Fruit fly (Drosophila melanogaster) whole organism, adult: ENCODE results near the gene CG13474.
A peak's percentile ranks its signal among the peaks of the same experiment; 100 is the strongest.

ENCODE experiments used
- CG11617 ChIP-seq: fragments of 200-800 bp; sonication (Bioruptor generic); optimal IDR thresholded peaks from 2 replicates; lab custom pipeline; 2017; ENCODE audit warnings: mild to moderate bottlenecking, missing biosample characterization, missing genetic modification reagents, missing genetic modification characterization
- CG12768 ChIP-seq: fragments of 200-800 bp; sonication (Bioruptor generic); optimal IDR thresholded peaks from 2 replicates; lab custom pipeline; 2017; ENCODE audit warnings: missing biosample characterization, missing genetic modification characterization, mild to moderate bottlenecking, moderate library complexity, missing genetic modification reagents
- CG14711 ChIP-seq: fragments of 200-800 bp; sonication (Bioruptor generic); optimal IDR thresholded peaks from 2 replicates; lab custom pipeline; 2018; ENCODE audit warnings: missing biosample characterization, mild to moderate bottlenecking, missing genetic modification characterization, moderate library complexity
- CG1620 ChIP-seq: fragments of 200-800 bp; sonication (Bioruptor generic); optimal IDR thresholded peaks from 2 replicates; lab custom pipeline; 2016; ENCODE audit warnings: missing biosample characterization, missing genetic modification characterization
- CG33017 ChIP-seq: fragments of 200-800 bp; sonication (Bioruptor generic); optimal IDR thresholded peaks from 2 replicates; lab custom pipeline; 2018; ENCODE audit warnings: missing biosample characterization, mild to moderate bottlenecking, missing genetic modification characterization, moderate library complexity
- CG5204 ChIP-seq: fragments of 200-800 bp; sonication (Bioruptor generic); optimal IDR thresholded peaks from 2 replicates; lab custom pipeline; 2016; ENCODE audit warnings: missing biosample characterization, missing genetic modification characterization
- CG7045 ChIP-seq: fragments of 200-800 bp; sonication (Bioruptor generic); optimal IDR thresholded peaks from 2 replicates; lab custom pipeline; 2017; ENCODE audit warnings: missing biosample characterization, mild to moderate bottlenecking, missing genetic modification characterization
- CG7101 ChIP-seq: fragments of 200-800 bp; sonication (Bioruptor generic); optimal IDR thresholded peaks from 2 replicates; lab custom pipeline; 2018; ENCODE audit warnings: missing biosample characterization, mild to moderate bottlenecking, missing genetic modification characterization, moderate library complexity
- Clk ChIP-seq: fragments of 200-800 bp; sonication (Bioruptor generic); optimal IDR thresholded peaks from 2 replicates; lab custom pipeline; 2017; ENCODE audit warnings: missing biosample characterization, missing genetic modification characterization
- Crg-1 ChIP-seq: fragments of 200-800 bp; sonication (Bioruptor generic); optimal IDR thresholded peaks from 2 replicates; lab custom pipeline; 2016; ENCODE audit warnings: missing biosample characterization, missing genetic modification characterization
- Hr96 ChIP-seq: fragments of 200-800 bp; sonication (Bioruptor generic); optimal IDR thresholded peaks from 2 replicates; lab custom pipeline; 2016; ENCODE audit warnings: missing biosample characterization, missing genetic modification characterization
- Mnt ChIP-seq: fragments of 200-800 bp; sonication (Bioruptor generic); optimal IDR thresholded peaks from 2 replicates; lab custom pipeline; 2016; ENCODE audit warnings: missing biosample characterization, mild to moderate bottlenecking, missing genetic modification characterization
- bab1 ChIP-seq: fragments of 200-800 bp; sonication (Bioruptor generic); optimal IDR thresholded peaks from 3 replicates; lab custom pipeline; 2019; ENCODE audit warnings: missing biosample characterization, mild to moderate bottlenecking, missing genetic modification characterization, moderate library complexity
- cic ChIP-seq: fragments of 200-800 bp; sonication (Bioruptor generic); optimal IDR thresholded peaks from 2 replicates; lab custom pipeline; 2017; ENCODE audit warnings: missing biosample characterization, mild to moderate bottlenecking, missing genetic modification characterization, moderate library complexity
- cnc ChIP-seq, 2 experiments: fragments of >200 bp; optimal IDR thresholded peaks; 2 replicates each; lab custom pipeline; 2017
- kay ChIP-seq: fragments of 200-800 bp; sonication (Bioruptor generic); peaks from one replicate; lab custom pipeline; 2016; ENCODE audit warnings: missing biosample characterization, missing genetic modification characterization, borderline replicate concordance
- ovo ChIP-seq: fragments of 200-800 bp; sonication (Bioruptor generic); optimal IDR thresholded peaks from 2 replicates; lab custom pipeline; 2016; ENCODE audit warnings: missing biosample characterization, missing genetic modification characterization
- pad ChIP-seq: fragments of 200-800 bp; sonication (Bioruptor generic); optimal IDR thresholded peaks from 3 replicates; lab custom pipeline; 2017; ENCODE audit warnings: missing biosample characterization, missing genetic modification characterization, mild to moderate bottlenecking, moderate library complexity, missing genetic modification reagents
- tj ChIP-seq: fragments of 200-800 bp; sonication (Bioruptor generic); optimal IDR thresholded peaks from 3 replicates; lab custom pipeline; 2017; ENCODE audit warnings: missing biosample characterization, mild to moderate bottlenecking, missing genetic modification characterization, moderate library complexity
- toe ChIP-seq: fragments of 200-800 bp; sonication (Bioruptor generic); optimal IDR thresholded peaks from 2 replicates; lab custom pipeline; 2016; ENCODE audit warnings: missing biosample characterization, missing genetic modification characterization

CG13474 gene

DNA sequence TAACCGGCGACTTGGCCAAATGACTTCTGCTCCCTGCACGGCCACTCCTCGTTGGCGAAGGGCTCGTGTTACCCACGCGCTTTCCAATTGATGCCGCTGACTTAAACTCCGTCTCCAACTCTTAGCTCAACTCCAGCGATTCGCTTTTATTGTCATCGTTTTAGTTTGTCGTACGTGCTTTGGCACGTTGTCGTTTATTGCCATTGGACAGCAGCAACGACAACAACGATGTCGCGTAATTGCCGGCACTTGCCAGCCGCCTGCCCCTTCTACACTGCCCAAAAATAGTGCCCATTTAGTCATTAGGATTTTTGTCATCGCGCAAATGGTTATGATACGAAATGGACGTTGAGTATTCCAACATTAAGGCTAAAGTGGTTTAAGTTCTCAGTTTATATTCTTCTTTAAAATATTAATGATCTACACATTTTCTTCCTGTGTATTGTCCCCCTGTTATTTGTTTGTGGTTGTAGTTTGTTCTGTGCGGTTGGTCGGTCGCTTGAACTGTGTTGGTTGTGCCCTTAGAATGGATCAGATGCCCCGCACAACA lies 31.0 kb downstream of the CG13474 start:
- TF ChIP-seq CG33017 (tag; lab: Kevin White, UChicago) = no peak
- TF ChIP-seq CG5204 (GFP tag; lab: Kevin White, UChicago) = no peak
- TF ChIP-seq CG12768 (GFP tag; lab: Kevin White, UChicago) = no peak
- no peak for TF ChIP-seq pad
- TF ChIP-seq bab1 (GFP tag; lab: Kevin White, UChicago) = peak; percentile 16
- peak; percentile 9 for TF ChIP-seq CG7101 (tag; lab: Kevin White, UChicago)
- TF ChIP-seq CG14711 (tag; lab: Kevin White, UChicago) = peak; percentile 39
- no peak for TF ChIP-seq ovo (GFP tag; lab: Kevin White, UChicago)
- TF ChIP-seq cic = no peak
- TF ChIP-seq CG11617 (GFP tag; lab: Kevin White, UChicago) = no peak
- TF ChIP-seq Hr96 (GFP tag; lab: Kevin White, UChicago) = no peak

DNA sequence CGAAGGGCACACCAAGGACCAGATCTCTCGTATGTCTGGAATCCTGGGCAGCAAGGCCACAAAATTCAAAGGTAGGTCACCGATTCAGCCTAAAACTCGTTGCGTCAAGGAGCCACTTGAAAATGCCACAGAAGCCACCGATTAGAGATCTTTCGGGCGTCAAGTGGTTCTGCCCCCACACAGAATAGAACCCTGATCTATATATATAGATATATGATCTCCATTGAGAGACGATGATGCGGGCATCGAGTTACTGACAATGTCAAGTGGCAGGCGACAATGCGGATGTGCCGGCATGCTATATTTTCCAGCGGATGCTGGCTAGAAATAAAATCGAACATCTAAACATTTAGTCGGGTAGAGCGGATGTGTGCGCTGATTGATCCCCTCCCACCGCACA lies 32.5 kb downstream of the CG13474 start:
- no peak for TF ChIP-seq Clk (GFP tag; lab: Kevin White, UChicago)
- no peak for TF ChIP-seq CG7101 (tag; lab: Kevin White, UChicago)
- no peak for TF ChIP-seq Hr96 (GFP tag; lab: Kevin White, UChicago)
- no peak for TF ChIP-seq toe (GFP tag; lab: Kevin White, UChicago)
- no peak for TF ChIP-seq CG1620 (GFP tag; lab: Kevin White, UChicago)
- no peak for TF ChIP-seq CG33017 (tag; lab: Kevin White, UChicago)

DNA sequence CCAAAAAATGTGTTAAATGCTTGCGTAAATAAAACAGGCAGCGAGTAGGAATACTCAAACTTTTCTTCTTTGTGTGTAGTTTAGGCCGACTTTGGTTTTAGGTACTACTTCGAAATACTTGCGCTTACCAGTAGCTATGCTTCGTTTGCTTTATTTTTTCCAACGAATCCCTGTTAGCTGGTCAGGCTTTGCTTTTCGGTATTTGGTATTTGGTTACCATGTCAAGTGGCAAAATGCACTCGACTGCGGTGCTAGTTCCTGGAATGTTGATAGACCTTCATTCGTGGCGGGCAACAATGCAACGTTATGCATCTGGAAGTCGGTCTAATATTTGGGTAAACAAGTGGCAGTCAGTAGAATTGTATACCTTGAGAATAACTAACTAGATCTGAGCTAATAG lies 33.2 kb downstream of the CG13474 start:
- no peak for TF ChIP-seq CG12768 (GFP tag; lab: Kevin White, UChicago)
- TF ChIP-seq toe (GFP tag; lab: Kevin White, UChicago) = no peak
- TF ChIP-seq CG7101 (tag; lab: Kevin White, UChicago) = no peak
- no peak for TF ChIP-seq CG7045 (GFP tag; lab: Kevin White, UChicago)
- no peak for TF ChIP-seq pad
- TF ChIP-seq Mnt (GFP tag; lab: Kevin White, UChicago) = no peak
- TF ChIP-seq bab1 (GFP tag; lab: Kevin White, UChicago) = no peak
- no peak for TF ChIP-seq Crg-1 (GFP tag; lab: Kevin White, UChicago)
- no peak for TF ChIP-seq ovo (GFP tag; lab: Kevin White, UChicago)
- no peak for TF ChIP-seq Clk (GFP tag; lab: Kevin White, UChicago)
- TF ChIP-seq CG33017 (tag; lab: Kevin White, UChicago) = no peak

- TF ChIP-seq Clk (GFP tag; lab: Kevin White, UChicago) = no peak
These were observed 35.2 kb downstream of the CG13474 start for dm6 chr3L:14661567-14662258.

DNA sequence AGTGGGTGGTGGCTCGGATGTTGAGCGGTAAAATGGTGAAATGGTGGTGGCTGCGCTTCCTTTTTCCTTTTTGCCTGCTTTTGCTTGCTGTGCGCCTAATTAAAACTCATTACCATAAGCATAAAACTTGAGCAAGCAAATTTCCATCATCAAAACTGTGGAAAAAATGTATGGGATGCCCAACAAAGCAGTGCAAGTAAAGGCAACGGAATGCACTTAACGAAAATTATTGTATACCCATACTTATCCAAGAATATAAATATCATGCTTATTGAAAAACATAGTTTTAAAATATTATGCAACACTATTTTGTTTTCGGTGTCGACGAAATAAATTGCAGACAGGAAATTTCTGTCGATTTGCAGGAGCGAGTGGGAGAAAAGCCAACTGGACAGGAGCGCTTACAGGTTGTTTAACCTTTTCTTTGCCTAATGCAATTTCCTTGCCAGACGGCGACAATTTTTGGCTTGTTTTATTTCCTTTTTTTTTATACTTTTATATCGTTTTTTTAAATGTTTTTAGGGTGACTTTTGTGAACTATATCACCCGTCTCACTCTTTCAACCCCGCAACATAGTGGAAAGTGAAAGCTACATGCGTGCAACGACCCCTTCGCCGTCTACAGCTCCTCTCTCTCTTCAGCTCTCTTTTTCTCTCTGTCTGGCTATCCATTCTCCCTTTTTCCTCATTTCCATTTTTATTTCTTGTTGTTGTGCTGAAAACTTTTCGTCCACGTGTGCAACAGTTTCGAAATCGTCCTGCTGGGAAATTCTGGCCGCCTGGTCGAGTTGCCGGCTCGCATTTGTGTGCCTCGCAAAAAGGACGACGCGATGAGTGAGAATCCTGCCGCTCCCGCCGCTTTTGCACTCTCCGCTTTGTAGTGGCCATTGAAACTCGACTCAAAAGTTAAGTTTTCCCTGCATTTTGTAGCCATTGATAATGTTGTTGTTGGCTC lies 36.7 kb downstream of the CG13474 start:
- TF ChIP-seq CG7045 (GFP tag; lab: Kevin White, UChicago) (no peak), CG1620 (GFP tag; lab: Kevin White, UChicago) (no peak), Hr96 (GFP tag; lab: Kevin White, UChicago) (no peak), CG14711 (tag; lab: Kevin White, UChicago) (no peak), pad (no peak), CG33017 (tag; lab: Kevin White, UChicago) (no peak), kay (no peak), CG5204 (GFP tag; lab: Kevin White, UChicago) (no peak), bab1 (GFP tag; lab: Kevin White, UChicago) (no peak), toe (GFP tag; lab: Kevin White, UChicago) (no peak), cnc (optimal IDR thresholded peaks at IDR 0.05; lab: Kevin White, UChicago) (no peak), Crg-1 (GFP tag; lab: Kevin White, UChicago) (no peak), CG11617 (GFP tag; lab: Kevin White, UChicago) (no peak), ovo (GFP tag; lab: Kevin White, UChicago) (no peak), CG12768 (GFP tag; lab: Kevin White, UChicago) (no peak), Mnt (GFP tag; lab: Kevin White, UChicago) (no peak), tj (GFP tag; lab: Kevin White, UChicago) (no peak)

- TF ChIP-seq toe (GFP tag; lab: Kevin White, UChicago) (no peak), kay (no peak), pad (no peak), CG11617 (GFP tag; lab: Kevin White, UChicago) (no peak), CG33017 (tag; lab: Kevin White, UChicago) (no peak), CG14711 (tag; lab: Kevin White, UChicago) (no peak), CG1620 (GFP tag; lab: Kevin White, UChicago) (no peak), Crg-1 (GFP tag; lab: Kevin White, UChicago) (no peak), CG5204 (GFP tag; lab: Kevin White, UChicago) (no peak), Mnt (GFP tag; lab: Kevin White, UChicago) (no peak), bab1 (GFP tag; lab: Kevin White, UChicago) (no peak)
These were observed 39.3 kb downstream of the CG13474 start for dm6 chr3L:14657485-14658054.
